Fruit fly (Drosophila melanogaster): ENCODE measurements around the gene Acbp4.
A peak's percentile ranks its signal among the peaks of the same experiment; 100 is the strongest.

The Acbp4 gene

dm6 chr3L:7113010-7113409, 15.1 kb downstream of the Acbp4 start:
- TF ChIP-seq foxo (GFP tag; optimal IDR thresholded peaks at IDR 0.05) (peak in 1 of 2 experiments; percentile 47), sage (GFP tag; optimal IDR thresholded peaks at IDR 0.05) (no peak), psq (GFP tag; optimal IDR thresholded peaks at IDR 0.05) (no peak), rgr (GFP tag; optimal IDR thresholded peaks at IDR 0.05) (peak; percentile 18), Sp1 (GFP tag; optimal IDR thresholded peaks at IDR 0.05) (peak; percentile 37), Myc (optimal IDR thresholded peaks at IDR 0.05) (no peak), brk (GFP tag; optimal IDR thresholded peaks at IDR 0.05) (no peak), HLH106 (tag; optimal IDR thresholded peaks at IDR 0.05) (peak; percentile 57), CG32264 (GFP tag; optimal IDR thresholded peaks at IDR 0.05) (no peak), lola (GFP tag; optimal IDR thresholded peaks at IDR 0.05) (no peak), dsf (GFP tag; optimal IDR thresholded peaks at IDR 0.05; ENCODE audit: borderline replicate concordance) (no peak), Hr78 (GFP tag; optimal IDR thresholded peaks at IDR 0.05) (no peak), CrebA (GFP tag; optimal IDR thresholded peaks at IDR 0.05; ENCODE audit: borderline replicate concordance) (no peak), N (GFP tag; optimal IDR thresholded peaks at IDR 0.05) (no peak), jim (GFP tag; optimal IDR thresholded peaks at IDR 0.05) (no peak), tai (GFP tag; optimal IDR thresholded peaks at IDR 0.05) (no peak), fru (GFP tag; optimal IDR thresholded peaks at IDR 0.05) (peak; percentile 70), h (GFP tag; optimal IDR thresholded peaks at IDR 0.05) (peak; percentile 47), dmrt93B (GFP tag; optimal IDR thresholded peaks at IDR 0.05) (no peak), Rel (GFP tag; optimal IDR thresholded peaks at IDR 0.05) (no peak), Rel (tag; optimal IDR thresholded peaks at IDR 0.05) (no peak), dl (GFP tag; optimal IDR thresholded peaks at IDR 0.05; ENCODE audit: insufficient read depth in 1 of 2, partially characterized antibody in 2 of 2) (no peak), Vsx2 (GFP tag; optimal IDR thresholded peaks at IDR 0.05; ENCODE audit: partially characterized antibody) (no peak), sv (GFP tag; optimal IDR thresholded peaks at IDR 0.05) (no peak), GATAd (GFP tag; optimal IDR thresholded peaks at IDR 0.05) (no peak), Hnf4 (GFP tag; optimal IDR thresholded peaks at IDR 0.05) (no peak), Abd-B (GFP tag; optimal IDR thresholded peaks at IDR 0.05) (no peak), Jra (GFP tag; optimal IDR thresholded peaks at IDR 0.05) (no peak), OdsH (GFP tag; optimal IDR thresholded peaks at IDR 0.05) (peak; percentile 27), Dif (GFP tag; optimal IDR thresholded peaks at IDR 0.05; ENCODE audit: partially characterized antibody) (no peak), woc (GFP tag; optimal IDR thresholded peaks at IDR 0.05) (peak; percentile 43), br (GFP tag; optimal IDR thresholded peaks at IDR 0.05) (peak; percentile 35), Hr83 (GFP tag; optimal IDR thresholded peaks at IDR 0.05; ENCODE audit: poor library complexity, severe bottlenecking) (no peak), pan (optimal IDR thresholded peaks at IDR 0.05) (no peak), ey (GFP tag; optimal IDR thresholded peaks at IDR 0.05) (peak; percentile 39), Mio (GFP tag; optimal IDR thresholded peaks at IDR 0.05) (no peak), usp (GFP tag; optimal IDR thresholded peaks at IDR 0.05) (no peak), Dfd (GFP tag; optimal IDR thresholded peaks at IDR 0.05) (no peak), CG9705 (GFP tag; optimal IDR thresholded peaks at IDR 0.05) (no peak)

DNA sequence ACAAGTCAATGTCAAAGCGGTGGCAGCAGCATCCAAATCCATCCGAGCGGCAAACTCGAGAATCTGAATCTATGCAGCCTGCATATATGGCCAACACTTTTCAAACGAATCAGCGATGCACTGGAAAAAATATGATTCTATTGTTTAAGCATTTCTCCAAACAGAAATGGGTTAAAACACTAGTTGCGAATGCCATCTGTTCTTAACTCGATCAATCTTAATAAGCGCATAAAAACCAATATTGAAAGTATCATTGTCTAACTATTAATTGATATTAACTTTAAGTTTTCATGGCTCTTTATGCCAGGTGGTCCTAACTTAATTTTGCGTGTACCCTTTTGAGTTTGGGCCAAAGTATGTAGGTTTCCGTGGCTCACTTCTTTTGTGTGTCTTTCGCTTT, 22.4 kb downstream of the Acbp4 start:
- TF ChIP-seq fru (GFP tag; optimal IDR thresholded peaks at IDR 0.05) (no peak), brk (GFP tag; optimal IDR thresholded peaks at IDR 0.05) (no peak), jim (GFP tag; optimal IDR thresholded peaks at IDR 0.05) (no peak), Abd-B (GFP tag; optimal IDR thresholded peaks at IDR 0.05) (no peak), tai (GFP tag; optimal IDR thresholded peaks at IDR 0.05) (no peak), CG32264 (GFP tag; optimal IDR thresholded peaks at IDR 0.05) (no peak), Vsx2 (GFP tag; optimal IDR thresholded peaks at IDR 0.05; ENCODE audit: partially characterized antibody) (no peak), HLH106 (tag; optimal IDR thresholded peaks at IDR 0.05) (no peak), Myc (optimal IDR thresholded peaks at IDR 0.05) (no peak), Mio (GFP tag; optimal IDR thresholded peaks at IDR 0.05) (no peak)

DNA sequence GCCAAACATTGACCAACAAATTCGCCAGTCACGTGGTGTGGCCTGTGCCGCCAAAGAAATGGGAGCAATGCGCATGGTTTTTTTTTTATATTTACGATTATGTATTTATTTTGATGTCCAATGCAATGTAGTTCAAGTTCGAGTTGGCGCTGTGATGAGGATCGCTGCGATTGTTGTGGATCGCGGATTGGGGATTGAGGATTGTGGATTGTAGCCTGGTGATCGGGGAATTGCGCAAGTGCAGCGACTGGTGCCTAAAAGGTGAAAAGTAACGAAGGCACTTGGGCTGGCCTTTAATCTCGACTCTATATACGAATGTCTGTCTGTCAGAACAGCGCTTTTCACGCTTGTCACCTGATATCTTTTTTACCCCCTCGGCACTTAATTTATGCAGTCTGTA, 23.6 kb downstream of the Acbp4 start:
- TF ChIP-seq CrebA (GFP tag; optimal IDR thresholded peaks at IDR 0.05; ENCODE audit: borderline replicate concordance) (no peak), Myc (optimal IDR thresholded peaks at IDR 0.05) (no peak), pan (optimal IDR thresholded peaks at IDR 0.05) (no peak)
